Worm (Caenorhabditis elegans): ENCODE results near the gene famh-161.

ce11 chrV:20580511-20581040 is 46.6 kb upstream of the famh-161 start, which contains the start of gene F26F2.7:
- TF ChIP-seq ceh-82 (tag; optimal IDR thresholded peaks at IDR 0.05) (no peak), nhr-25 (tag; optimal IDR thresholded peaks at IDR 0.05; ENCODE audit: borderline replicate concordance, insufficient read depth) (no peak), jun-1 (tag; optimal IDR thresholded peaks at IDR 0.05) (no peak)
